Worm (Caenorhabditis elegans) whole organism, young adult: ENCODE results near the gene C51E3.6.
A peak's percentile ranks its signal among the peaks of the same experiment; 100 is the strongest.

ENCODE experiments used
- ama-1 ChIP-seq, 3 experiments: fragments of 150-350 bp in 1 of 3; sonication (generic microtip) in 2 of 3; optimal IDR thresholded peaks; 2 replicates each; lab custom pipeline; 2014 to 2018; ENCODE audit warnings: missing biosample characterization in 2 of 3, missing genetic modification characterization in 2 of 3, missing genetic modification reagents in 2 of 3
- attf-3 ChIP-seq: fragments of 200-800 bp; sonication (Bioruptor generic); conservative IDR thresholded peaks from 2 replicates; pipeline ENCODE4 v1.3.6; 2022; ENCODE audit warnings: missing genetic modification reagents, missing genetic modification characterization, missing compliant biosample characterization
- zim-3 ChIP-seq: sonication (generic microtip); optimal IDR thresholded peaks from 2 replicates; lab custom pipeline; 2017; ENCODE audit warnings: mild to moderate bottlenecking, missing genetic modification characterization, moderate library complexity, missing compliant biosample characterization

DNA sequence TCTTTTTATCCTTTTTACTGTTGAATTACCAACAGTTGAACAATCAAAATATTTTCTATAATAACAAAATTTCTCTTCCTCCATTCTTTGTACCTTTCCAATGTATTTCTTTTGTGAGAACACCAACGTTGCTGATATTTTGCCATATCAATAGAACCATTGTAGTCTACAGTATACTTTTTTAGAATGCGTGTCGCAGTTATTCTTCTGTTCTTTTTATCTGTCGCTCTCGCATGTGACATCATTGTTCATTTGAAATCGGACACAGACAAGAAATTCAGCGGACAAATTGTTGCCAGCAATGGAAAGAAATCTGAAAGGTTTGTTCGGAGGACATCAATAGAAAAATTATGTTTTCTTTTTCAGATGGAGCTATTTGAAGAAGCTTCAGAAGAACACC is 35.6 kb upstream of the C51E3.6 start, which contains the start of gene ZK856.7:
- TF ChIP-seq ama-1 (optimal IDR thresholded peaks at IDR 0.05; lab: Kevin White, UChicago) (no peak), ama-1 (GFP tag; optimal IDR thresholded peaks at IDR 0.05; lab: Kevin White, UChicago) (peak in 1 of 2 experiments; percentile 7), zim-3 (tag; lab: Kevin White, UChicago) (no peak), attf-3 (GFP tag; lab: Robert Waterston, UW) (no peak)
